Worm (Caenorhabditis elegans): Measurements from ENCODE around the gene F59F4.3.

Gene F59F4.3

ce11 chrX:15865868-15866555 lies 18.6 kb upstream of the F59F4.3 start, which contains the start of the genes csb-1 and F53H4.4 (continued):
- TF ChIP-seq unc-3 (GFP tag; conservative IDR thresholded peaks at IDR 0.05) (no peak), unc-3 (tag; optimal IDR thresholded peaks at IDR 0.05) (no peak), ceh-14 (tag; optimal IDR thresholded peaks at IDR 0.05) (peak; percentile 15), ceh-30 (tag; optimal IDR thresholded peaks at IDR 0.05) (no peak), hlh-30 (tag; optimal IDR thresholded peaks at IDR 0.05; ENCODE audit: insufficient read depth) (peak; percentile 67), K09A11.1 (tag; optimal IDR thresholded peaks at IDR 0.05; ENCODE audit: insufficient read depth) (no peak), ama-1 (optimal IDR thresholded peaks at IDR 0.05) (no peak), C08G9.2 (tag; optimal IDR thresholded peaks at IDR 0.05) (no peak), unc-55 (GFP tag; optimal IDR thresholded peaks at IDR 0.05) (no peak), ahr-1 (tag; optimal IDR thresholded peaks at IDR 0.05) (no peak), ceh-9 (tag; optimal IDR thresholded peaks at IDR 0.05) (no peak), sdc-2 (tag; optimal IDR thresholded peaks at IDR 0.05) (no peak), nfya-1 (tag; optimal IDR thresholded peaks at IDR 0.05) (peak; percentile 9)

ce11 chrX:15860556-15861008 lies 13.2 kb upstream of the F59F4.3 start, which contains the start of gene F53H4.6:
F53H4.6 (minus strand) TSS chrX:15860606.
- TF ChIP-seq zip-5 (tag; optimal IDR thresholded peaks at IDR 0.05) (no peak), nhr-11 (tag; optimal IDR thresholded peaks at IDR 0.05) (no peak), ceh-31 (tag; optimal IDR thresholded peaks at IDR 0.05) (peak; percentile 24), ceh-34 (tag; optimal IDR thresholded peaks at IDR 0.05) (no peak), ceh-48 (tag; optimal IDR thresholded peaks at IDR 0.05) (no peak), ztf-16 (tag; optimal IDR thresholded peaks at IDR 0.05) (no peak), ceh-24 (tag; optimal IDR thresholded peaks at IDR 0.05) (no peak), unc-3 (GFP tag; conservative IDR thresholded peaks at IDR 0.05) (no peak), unc-3 (tag; optimal IDR thresholded peaks at IDR 0.05) (no peak), ref-2 (tag; optimal IDR thresholded peaks at IDR 0.05) (peak; percentile 23), pat-9 (tag; optimal IDR thresholded peaks at IDR 0.05) (no peak), nfya-1 (tag; optimal IDR thresholded peaks at IDR 0.05) (peak; percentile 38), F13H6.1 (tag; optimal IDR thresholded peaks at IDR 0.05) (no peak), unc-42 (tag; optimal IDR thresholded peaks at IDR 0.05) (peak; percentile 11), npax-4 (tag; optimal IDR thresholded peaks at IDR 0.05) (no peak), ceh-30 (tag; optimal IDR thresholded peaks at IDR 0.05) (no peak), gmeb-2 (tag; optimal IDR thresholded peaks at IDR 0.05) (no peak), fkh-10 (GFP tag; optimal IDR thresholded peaks at IDR 0.05) (no peak), ceh-14 (tag; optimal IDR thresholded peaks at IDR 0.05) (no peak), fkh-6 (tag; optimal IDR thresholded peaks at IDR 0.05) (no peak), nhr-232 (tag; optimal IDR thresholded peaks at IDR 0.05) (no peak), C38D4.7 (GFP tag; optimal IDR thresholded peaks at IDR 0.05) (no peak), ceh-45 (GFP tag; IDR thresholded peaks at IDR 0.05) (no peak), pax-1 (tag; optimal IDR thresholded peaks at IDR 0.05) (peak; percentile 4)

- no peak for TF ChIP-seq ceh-45 (GFP tag; IDR thresholded peaks at IDR 0.05)
These were observed 9.5 kb upstream of the F59F4.3 start, which contains the start of gene F53H4.2 for ce11 chrX:15856853-15857252. F53H4.2 (plus strand) TSS chrX:15857153.

ce11 chrX:15851013-15851412 lies 3.6 kb upstream of the F59F4.3 start:
- no peak for TF ChIP-seq unc-86 (tag; optimal IDR thresholded peaks at IDR 0.05)
- no peak for TF ChIP-seq hlh-30 (tag; optimal IDR thresholded peaks at IDR 0.05; ENCODE audit: insufficient read depth)
- TF ChIP-seq dmd-4 (tag; optimal IDR thresholded peaks at IDR 0.05; ENCODE audit: borderline replicate concordance) = no peak
- no peak for TF ChIP-seq hlh-6 (tag; optimal IDR thresholded peaks at IDR 0.05)
- no peak for TF ChIP-seq fkh-6 (tag; optimal IDR thresholded peaks at IDR 0.05)
- no peak for TF ChIP-seq sox-4 (tag; optimal IDR thresholded peaks at IDR 0.05)
- TF ChIP-seq hlh-8 (tag; optimal IDR thresholded peaks at IDR 0.05) = no peak
- TF ChIP-seq rnt-1 (tag; optimal IDR thresholded peaks at IDR 0.05) = no peak
- TF ChIP-seq mec-3 (tag; optimal IDR thresholded peaks at IDR 0.05; ENCODE audit: borderline replicate concordance) = no peak
- TF ChIP-seq unc-3 (GFP tag; conservative IDR thresholded peaks at IDR 0.05) = no peak
- no peak for TF ChIP-seq unc-3 (tag; optimal IDR thresholded peaks at IDR 0.05)
- no peak for TF ChIP-seq ceh-31 (tag; optimal IDR thresholded peaks at IDR 0.05)
